Worm (Caenorhabditis elegans) whole organism, young adult: ENCODE measurements around the gene F47B8.13.
A peak's percentile ranks its signal among the peaks of the same experiment; 100 is the strongest.

Source experiments
- B0261.1 ChIP-seq: sonication (generic microtip); optimal IDR thresholded peaks from 2 replicates; lab custom pipeline; 2016; ENCODE audit warnings: mild to moderate bottlenecking, missing genetic modification characterization, moderate library complexity, missing compliant biosample characterization
- B0336.3 ChIP-seq: fragments of 200-800 bp; sonication (Bioruptor generic); IDR thresholded peaks from 2 replicates; pipeline ENCODE4 v1.3.6; 2022; ENCODE audit warnings: missing genetic modification characterization, missing compliant biosample characterization
- F10E7.11 ChIP-seq: sonication (generic microtip); optimal IDR thresholded peaks from 2 replicates; lab custom pipeline; 2017; ENCODE audit warnings: mild to moderate bottlenecking, missing genetic modification characterization, moderate library complexity, missing compliant biosample characterization
- F49E8.2 ChIP-seq: sonication (generic microtip); optimal IDR thresholded peaks from 3 replicates; lab custom pipeline; 2017; ENCODE audit warnings: missing genetic modification characterization, mild to moderate bottlenecking, missing compliant biosample characterization, antibody characterized with exemption, moderate library complexity; ENCODE audit not compliant: insufficient read depth
- F57A8.1 ChIP-seq: fragments of 200-800 bp; sonication (Bioruptor generic); optimal IDR thresholded peaks from 2 replicates; lab custom pipeline; 2018; ENCODE audit warnings: mild to moderate bottlenecking, missing genetic modification characterization, moderate library complexity, missing compliant biosample characterization
- F57C9.4 ChIP-seq: sonication (generic microtip); optimal IDR thresholded peaks from 2 replicates; lab custom pipeline; 2017; ENCODE audit warnings: mild to moderate bottlenecking, missing genetic modification characterization, missing compliant biosample characterization
- T07F8.4 ChIP-seq: sonication (generic microtip); optimal IDR thresholded peaks from 2 replicates; lab custom pipeline; 2016; ENCODE audit warnings: mild to moderate bottlenecking, missing genetic modification characterization, moderate library complexity, missing compliant biosample characterization
- athp-1 ChIP-seq: sonication (generic microtip); optimal IDR thresholded peaks from 2 replicates; lab custom pipeline; 2017; ENCODE audit warnings: mild to moderate bottlenecking, missing genetic modification characterization, missing compliant biosample characterization
- attf-3 ChIP-seq: fragments of 200-800 bp; sonication (Bioruptor generic); conservative IDR thresholded peaks from 2 replicates; pipeline ENCODE4 v1.3.6; 2022; ENCODE audit warnings: missing genetic modification reagents, missing genetic modification characterization, missing compliant biosample characterization
- attf-5 ChIP-seq: fragments of 200-800 bp; sonication (Bioruptor generic); optimal IDR thresholded peaks from 2 replicates; lab custom pipeline; 2018; ENCODE audit warnings: mild to moderate bottlenecking, missing genetic modification characterization, missing compliant biosample characterization
- ccch-3 ChIP-seq: fragments of 200-800 bp; sonication (Bioruptor generic); optimal IDR thresholded peaks from 2 replicates; lab custom pipeline; 2018; ENCODE audit warnings: mild to moderate bottlenecking, missing genetic modification characterization, missing compliant biosample characterization
- cebp-1 ChIP-seq, 2 experiments: fragments of 200-800 bp in 1 of 2; sonication (Bioruptor generic) in 1 of 2; sonication (generic microtip) in 1 of 2; IDR thresholded peaks in 1 of 2; optimal IDR thresholded peaks in 1 of 2; 2 replicates each; pipeline versions ENCODE4 v1.3.6 to Lab custom; 2017 to 2022; ENCODE audit warnings: missing compliant biosample characterization in 2 of 2, missing genetic modification characterization in 2 of 2, mild to moderate bottlenecking in 1 of 2, missing genetic modification reagents in 1 of 2, moderate library complexity in 1 of 2
- egrh-3 ChIP-seq: fragments of 200-800 bp; sonication (Bioruptor generic); IDR thresholded peaks from 2 replicates; pipeline ENCODE4 v1.3.6; 2022; ENCODE audit warnings: missing genetic modification reagents, missing genetic modification characterization, missing compliant biosample characterization
- ekl-4 ChIP-seq: fragments of 200-800 bp; sonication (Bioruptor generic); IDR thresholded peaks from 2 replicates; pipeline ENCODE4 v1.3.6; 2022; ENCODE audit warnings: missing genetic modification reagents, missing genetic modification characterization, missing compliant biosample characterization
- him-1 ChIP-seq: sonication (generic microtip); optimal IDR thresholded peaks from 2 replicates; lab custom pipeline; 2016; ENCODE audit warnings: missing genotype, missing genetic modification reagents, missing genetic modification characterization, missing compliant biosample characterization
- hmg-1.2 ChIP-seq: fragments of 200-800 bp; sonication (Bioruptor generic); IDR thresholded peaks from 2 replicates; pipeline ENCODE4 v1.3.6; 2022; ENCODE audit warnings: missing genetic modification reagents, missing genetic modification characterization, missing compliant biosample characterization
- hmg-20 ChIP-seq: fragments of 200-800 bp; sonication (Bioruptor generic); IDR thresholded peaks from 2 replicates; pipeline ENCODE4 v1.3.6; 2022; ENCODE audit warnings: missing genetic modification reagents, missing genetic modification characterization, missing compliant biosample characterization
- lin-26 ChIP-seq: fragments of 200-800 bp; sonication (Bioruptor generic); IDR thresholded peaks from 2 replicates; pipeline ENCODE4 v1.3.6; 2022; ENCODE audit warnings: missing genetic modification reagents, missing genetic modification characterization, missing compliant biosample characterization
- mcd-1 ChIP-seq: fragments of 200-800 bp; sonication (Bioruptor generic); IDR thresholded peaks from 2 replicates; pipeline ENCODE4 v1.3.6; 2022; ENCODE audit warnings: missing genetic modification reagents, missing genetic modification characterization, missing compliant biosample characterization
- mes-4 ChIP-seq: sonication (generic microtip); optimal IDR thresholded peaks from 2 replicates; lab custom pipeline; 2016; ENCODE audit warnings: missing genotype, missing genetic modification characterization, missing compliant biosample characterization
- nfyb-1 ChIP-seq: fragments of 200-800 bp; sonication (Bioruptor generic); IDR thresholded peaks from 2 replicates; pipeline ENCODE4 v1.3.6; 2022; ENCODE audit warnings: missing genetic modification reagents, missing genetic modification characterization, missing compliant biosample characterization
- nhr-179 ChIP-seq: sonication (generic microtip); optimal IDR thresholded peaks from 2 replicates; lab custom pipeline; 2016; ENCODE audit warnings: mild to moderate bottlenecking, missing genetic modification characterization, missing compliant biosample characterization
- nhr-80 ChIP-seq: sonication (generic microtip); optimal IDR thresholded peaks from 2 replicates; lab custom pipeline; 2016; ENCODE audit warnings: missing genetic modification characterization, missing compliant biosample characterization
- pbrm-1 ChIP-seq: fragments of 200-800 bp; sonication (Bioruptor generic); IDR thresholded peaks from 2 replicates; pipeline ENCODE4 v1.3.6; 2022; ENCODE audit warnings: missing genetic modification reagents, missing genetic modification characterization, missing compliant biosample characterization
- repo-1 ChIP-seq: sonication (generic microtip); optimal IDR thresholded peaks from 2 replicates; lab custom pipeline; 2017; ENCODE audit warnings: mild to moderate bottlenecking, missing genetic modification characterization, missing compliant biosample characterization
- sdz-38 ChIP-seq: sonication (generic microtip); optimal IDR thresholded peaks from 2 replicates; lab custom pipeline; 2016; ENCODE audit warnings: missing genotype, missing genetic modification characterization, missing compliant biosample characterization
- snpc-1.3 ChIP-seq: sonication (generic microtip); optimal IDR thresholded peaks from 2 replicates; lab custom pipeline; 2017; ENCODE audit warnings: missing genetic modification characterization, mild to moderate bottlenecking, missing compliant biosample characterization, antibody characterized with exemption, moderate library complexity, missing genotype, missing genetic modification reagents; ENCODE audit not compliant: insufficient read depth
- sptf-2 ChIP-seq: fragments of 200-800 bp; sonication (Bioruptor generic); optimal IDR thresholded peaks from 2 replicates; lab custom pipeline; 2018; ENCODE audit warnings: mild to moderate bottlenecking, missing genetic modification characterization, missing compliant biosample characterization
- tlf-1 ChIP-seq: fragments of 200-800 bp; sonication (Bioruptor generic); optimal IDR thresholded peaks from 2 replicates; lab custom pipeline; 2018; ENCODE audit warnings: mild to moderate bottlenecking, missing genetic modification characterization, missing compliant biosample characterization
- zfh-2 ChIP-seq: fragments of 200-800 bp; sonication (Bioruptor generic); conservative IDR thresholded peaks from 2 replicates; pipeline ENCODE4 v1.3.6; 2022; ENCODE audit warnings: missing genetic modification reagents, missing genetic modification characterization, missing compliant biosample characterization

Gene F47B8.13

DNA sequence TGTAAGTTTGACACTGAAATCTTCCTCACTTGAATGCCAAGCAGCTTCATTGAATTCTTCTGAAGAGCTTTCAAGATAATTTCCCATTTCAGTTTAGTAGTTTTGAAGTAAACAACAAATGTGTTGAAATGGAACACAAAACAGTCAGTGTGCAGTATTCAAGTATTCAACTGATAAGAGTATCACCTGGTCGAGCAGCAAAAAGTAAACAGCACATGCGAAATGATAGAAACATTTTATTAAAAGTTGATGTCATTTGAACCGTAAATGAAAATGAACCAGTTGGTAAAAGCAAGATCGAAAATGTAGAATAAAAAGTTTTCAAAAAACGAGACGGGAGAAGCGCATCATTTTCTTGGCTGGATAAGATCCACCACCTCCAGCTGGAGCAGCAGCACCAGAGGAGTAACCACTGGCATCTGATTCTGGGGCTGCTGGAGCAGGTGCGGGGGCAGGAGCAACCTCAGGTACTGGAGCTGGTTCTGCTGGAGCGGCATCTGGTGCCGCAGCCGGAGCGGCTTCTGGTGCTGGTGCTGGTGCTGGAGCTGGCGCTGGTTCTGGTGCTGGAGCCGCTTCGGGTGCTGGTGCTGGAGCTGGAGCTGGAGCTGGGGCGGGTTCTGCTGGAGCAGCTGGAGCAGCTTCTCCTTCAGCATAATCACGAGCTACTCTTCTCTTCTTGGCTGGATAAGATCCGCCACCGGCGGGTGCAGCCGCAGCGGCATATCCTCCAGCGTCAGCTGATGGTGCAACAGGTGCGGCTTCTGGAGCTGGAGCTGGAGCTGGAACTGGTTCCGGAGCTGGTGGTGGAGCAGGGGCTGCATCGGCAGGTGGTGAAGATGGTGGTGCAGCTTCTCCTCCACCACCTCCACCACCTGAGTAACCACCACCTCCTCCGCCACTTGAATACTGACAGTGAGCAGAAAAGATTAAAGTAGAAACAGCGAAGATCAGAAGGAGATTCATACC is 5.3 kb upstream of the F47B8.13 start, which contains the start of the genes F47B8.4 and F47B8.18:
F47B8.4 (minus strand) TSS at position 172 of the 966 bp plus-strand sequence.
F47B8.18 (minus strand) TSS at position 963 of the 966 bp plus-strand sequence.
- TF ChIP-seq mcd-1 (GFP tag; lab: Robert Waterston, UW): peak; percentile 55; the same call in 1 of the 2 replicates
- TF ChIP-seq hmg-20 (GFP tag; lab: Robert Waterston, UW): no peak
- TF ChIP-seq zfh-2 (GFP tag; lab: Robert Waterston, UW): peak; percentile 95
- peak; percentile 56 for TF ChIP-seq nhr-80 (tag; lab: Kevin White, UChicago)
- no peak for TF ChIP-seq B0261.1
- no peak for TF ChIP-seq F49E8.2 (tag; lab: Kevin White, UChicago)
- TF ChIP-seq cebp-1 (GFP tag; IDR thresholded peaks at IDR 0.05; lab: Robert Waterston, UW): 0 out of 2 replicates have a peak, but pooled peaks have one; percentile 15
- TF ChIP-seq cebp-1 (tag; optimal IDR thresholded peaks at IDR 0.05; lab: Kevin White, UChicago): no peak
- TF ChIP-seq egrh-3 (GFP tag; lab: Robert Waterston, UW): peak; percentile 99
- TF ChIP-seq tlf-1 (GFP tag; lab: Kevin White, UChicago): no peak
- TF ChIP-seq sptf-2 (GFP tag; lab: Kevin White, UChicago): peak; percentile 15
- TF ChIP-seq lin-26 (GFP tag; lab: Robert Waterston, UW): 0 out of 2 replicates have a peak, but pooled peaks have one; percentile 53

DNA sequence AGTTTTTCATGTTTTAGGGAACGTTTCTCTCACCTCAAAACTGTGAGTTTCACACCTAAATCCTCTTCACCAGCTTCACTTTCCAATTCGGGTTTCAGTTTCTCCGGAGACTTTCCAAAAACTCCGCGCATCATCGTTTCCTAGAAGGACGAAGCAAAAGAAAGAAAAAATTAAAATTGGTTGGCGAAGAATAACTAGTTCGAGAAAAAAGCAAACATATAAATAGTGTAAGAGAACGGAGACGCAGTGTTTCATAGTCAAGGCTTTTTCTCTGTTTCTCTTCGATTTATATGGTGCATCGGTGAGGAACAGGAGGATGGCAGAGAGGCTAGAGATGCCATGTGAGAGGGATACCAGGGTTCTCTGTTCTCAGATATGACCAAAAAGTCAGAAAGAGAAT is 3.2 kb upstream of the F47B8.13 start, which contains the start of gene F47B8.3:
F47B8.3 (minus strand) TSS at position 261 of the 400 bp plus-strand sequence.
- TF ChIP-seq cebp-1 (GFP tag; IDR thresholded peaks at IDR 0.05; lab: Robert Waterston, UW) (no peak), cebp-1 (tag; optimal IDR thresholded peaks at IDR 0.05; lab: Kevin White, UChicago) (peak; percentile 70), him-1 (no peak), T07F8.4 (no peak), mes-4 (tag; lab: Kevin White, UChicago) (no peak), F57C9.4 (tag; lab: Kevin White, UChicago) (no peak), ekl-4 (no peak), hmg-1.2 (peak; percentile 75; the same call in 1 of the 2 replicates), sdz-38 (tag; lab: Kevin White, UChicago) (no peak), F10E7.11 (no peak)

DNA sequence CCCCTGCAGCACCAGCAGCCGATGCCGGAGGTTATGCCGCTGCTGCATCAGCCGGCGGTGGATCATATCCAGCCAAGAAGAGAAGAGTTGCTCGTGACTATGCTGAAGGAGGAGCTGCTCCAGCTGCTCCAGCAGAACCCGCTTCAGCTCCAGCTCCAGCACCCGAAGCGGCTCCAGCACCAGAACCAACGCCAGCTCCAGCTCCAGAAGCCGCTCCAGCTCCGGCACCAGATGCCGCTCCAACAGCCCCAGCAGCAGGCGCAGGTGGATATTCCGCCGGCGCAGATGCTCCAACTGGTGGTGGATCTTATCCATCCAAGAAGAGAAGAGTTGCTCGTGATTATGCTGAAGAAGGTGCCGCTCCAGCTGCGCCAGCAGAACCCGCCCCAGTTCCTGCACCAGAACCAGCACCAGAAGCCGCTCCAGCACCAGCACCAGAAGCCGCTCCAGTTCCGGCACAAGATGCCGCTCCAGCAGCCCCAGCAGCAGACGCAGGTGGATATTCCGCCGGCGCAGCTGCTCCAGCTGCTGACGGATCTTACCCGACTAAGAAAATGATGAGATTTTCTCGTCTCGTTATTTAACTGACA is 1.3 kb upstream of the F47B8.13 start:
- TF ChIP-seq pbrm-1 (GFP tag; lab: Robert Waterston, UW) (0 out of 2 replicates have a peak, but pooled peaks have one; percentile 14), B0336.3 (GFP tag; lab: Robert Waterston, UW) (peak; percentile 31; the same call in 1 of the 2 replicates), F57A8.1 (peak; percentile 31), nhr-179 (tag; lab: Kevin White, UChicago) (no peak), egrh-3 (GFP tag; lab: Robert Waterston, UW) (peak; percentile 98), nfyb-1 (GFP tag; lab: Robert Waterston, UW) (0 out of 2 replicates have a peak, but pooled peaks have one; percentile 30), athp-1 (tag; lab: Kevin White, UChicago) (peak; percentile 15), ccch-3 (no peak), attf-5 (GFP tag; lab: Kevin White, UChicago) (peak; percentile 23), repo-1 (tag; lab: Kevin White, UChicago) (no peak), cebp-1 (GFP tag; IDR thresholded peaks at IDR 0.05; lab: Robert Waterston, UW) (no peak), cebp-1 (tag; optimal IDR thresholded peaks at IDR 0.05; lab: Kevin White, UChicago) (peak; percentile 26), attf-3 (no peak), zfh-2 (GFP tag; lab: Robert Waterston, UW) (peak; percentile 95), T07F8.4 (no peak), snpc-1.3 (tag; lab: Kevin White, UChicago) (no peak)
